Worm (Caenorhabditis elegans) whole organism, midembryonic: ENCODE data around the gene F42G2.2.

ENCODE experiments used
- T22C8.4 ChIP-seq: fragments of 200-800 bp; sonication (Bioruptor generic); IDR thresholded peaks from 2 replicates; pipeline ENCODE4 v1.3.6; 2022; ENCODE audit warnings: missing genetic modification characterization, missing compliant biosample characterization
- cog-1 ChIP-seq: sonication (generic microtip); optimal IDR thresholded peaks from 2 replicates; lab custom pipeline; 2016; ENCODE audit warnings: missing genetic modification characterization, missing compliant biosample characterization
- flt-1 ChIP-seq: fragments of 200-800 bp; sonication (Bioruptor generic); IDR thresholded peaks from 2 replicates; pipeline ENCODE4 v1.3.6; 2022; ENCODE audit warnings: missing genetic modification characterization, missing compliant biosample characterization
- klf-2 ChIP-seq: fragments of 200-800 bp; sonication (Bioruptor generic); conservative IDR thresholded peaks from 2 replicates; pipeline ENCODE4 v1.3.6; 2022; ENCODE audit warnings: missing genetic modification reagents, missing genetic modification characterization, missing compliant biosample characterization
- ref-1 ChIP-seq: fragments of 200-800 bp; sonication (Bioruptor generic); conservative IDR thresholded peaks from 2 replicates; pipeline ENCODE4 v1.3.6; 2022; ENCODE audit warnings: missing genetic modification reagents, missing genetic modification characterization, missing compliant biosample characterization
- tab-1 ChIP-seq: fragments of 200-800 bp; sonication (Bioruptor generic); IDR thresholded peaks from 2 replicates; pipeline ENCODE4 v1.3.6; 2022; ENCODE audit warnings: missing genetic modification characterization, missing compliant biosample characterization
- ztf-23 ChIP-seq: fragments of 200-800 bp; sonication (Bioruptor generic); IDR thresholded peaks from 2 replicates; pipeline ENCODE4 v1.3.6; 2022; ENCODE audit warnings: missing genetic modification reagents, missing genetic modification characterization, missing compliant biosample characterization
- ztf-29 ChIP-seq: fragments of 200-800 bp; sonication (Bioruptor generic); IDR thresholded peaks from 2 replicates; pipeline ENCODE4 v1.3.6; 2022; ENCODE audit warnings: missing genetic modification reagents, missing genetic modification characterization, missing compliant biosample characterization

DNA sequence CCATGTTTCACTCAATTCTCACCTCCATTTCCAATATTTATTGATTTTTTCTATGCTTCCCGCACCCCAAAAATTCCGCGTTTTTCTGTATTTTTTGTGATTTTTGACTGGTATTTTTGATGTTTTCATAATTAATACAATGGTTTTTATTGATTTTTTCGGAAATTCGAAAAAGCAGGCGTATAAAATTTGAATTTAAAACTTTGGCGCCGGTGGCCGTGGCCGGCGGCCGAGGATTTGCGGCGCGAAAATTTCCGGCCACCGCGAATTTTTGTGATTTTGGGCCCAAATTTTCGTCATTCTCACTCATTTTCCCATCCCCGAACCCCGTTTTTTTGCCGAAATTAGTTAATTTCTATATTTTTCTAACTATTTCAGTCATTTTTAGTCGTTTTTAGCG, 29.0 kb downstream of the F42G2.2 start:
- TF ChIP-seq ref-1 (GFP tag; lab: Robert Waterston, UW) (no peak), tab-1 (GFP tag; lab: Robert Waterston, UW) (no peak), klf-2 (GFP tag; lab: Robert Waterston, UW) (0 out of 2 replicates have a peak, but pooled peaks have one; percentile 34), cog-1 (tag; lab: Kevin White, UChicago) (no peak), flt-1 (GFP tag; lab: Robert Waterston, UW) (no peak), ztf-29 (GFP tag; lab: Robert Waterston, UW) (no peak), ztf-23 (GFP tag; lab: Robert Waterston, UW) (no peak), T22C8.4 (GFP tag; lab: Robert Waterston, UW) (peak; percentile 48)
